Worm (Caenorhabditis elegans) whole organism, late embryonic: Measurements from ENCODE around the gene F11C7.7.

ENCODE experiments used
- elt-2 ChIP-seq: sonication (generic microtip); optimal IDR thresholded peaks from 2 replicates; lab custom pipeline; 2016; ENCODE audit warnings: missing genetic modification reagents, missing genetic modification characterization, missing compliant biosample characterization
- fkh-10 ChIP-seq: fragments of 150-350 bp; optimal IDR thresholded peaks from 2 replicates; lab custom pipeline; 2014; ENCODE audit warnings: missing biosample characterization, missing genetic modification reagents, missing genetic modification characterization
- hlh-6 ChIP-seq: sonication (generic microtip); optimal IDR thresholded peaks from 2 replicates; lab custom pipeline; 2016; ENCODE audit warnings: missing genotype, missing genetic modification characterization, missing compliant biosample characterization

- no peak for TF ChIP-seq elt-2 (tag; lab: Kevin White, UChicago)
- TF ChIP-seq hlh-6 (tag; lab: Kevin White, UChicago) = no peak
- no peak for TF ChIP-seq fkh-10 (GFP tag; lab: Kevin White, UChicago)
These were observed 25.7 kb downstream of the F11C7.7 start for ce11 chrX:17423894-17424594.
